Fruit fly (Drosophila melanogaster) whole organism, larva: ENCODE results near the gene CG45067.

Experiments used
- noc ChIP-seq: fragments of 200-800 bp; sonication (Bioruptor generic); optimal IDR thresholded peaks from 3 replicates; lab custom pipeline; 2019; ENCODE audit warnings: missing biosample characterization, mild to moderate bottlenecking, missing genetic modification characterization, moderate library complexity

The CG45067 gene

dm6 chr3L:3114367-3114766 is at the start of gene CG45067:
TSS of gene CG45067 (minus strand) at chr3L:3114467.
- no peak for TF ChIP-seq noc (tag; lab: Kevin White, UChicago)

- no peak for TF ChIP-seq noc (tag; lab: Kevin White, UChicago)
Observed at dm6 chr3L:3162584-3162983, 48.3 kb upstream of the CG45067 start.

- no peak for TF ChIP-seq noc (tag; lab: Kevin White, UChicago)
Observed at dm6 chr3L:3161968-3162367, 47.7 kb upstream of the CG45067 start, which contains the start of gene rasp. TSS of gene rasp (plus strand) at chr3L:3162180.

dm6 chr3L:3159309-3160194 is 45.3 kb upstream of the CG45067 start, which contains the start of the genes ND-30 and CG15812:
TSS of gene ND-30 (minus strand) at chr3L:3159578.
TSS of gene CG15812 (plus strand) at chr3L:3159991.
- no peak for TF ChIP-seq noc (tag; lab: Kevin White, UChicago)

dm6 chr3L:3157651-3158050 is 43.4 kb upstream of the CG45067 start:
- no peak for TF ChIP-seq noc (tag; lab: Kevin White, UChicago)

dm6 chr3L:3150376-3150775 is 36.1 kb upstream of the CG45067 start:
- TF ChIP-seq noc (tag; lab: Kevin White, UChicago) = no peak

- TF ChIP-seq noc (tag; lab: Kevin White, UChicago) = peak; percentile 60
Observed at dm6 chr3L:3149060-3149872, 35.0 kb upstream of the CG45067 start.

dm6 chr3L:3148125-3149059 is 34.1 kb upstream of the CG45067 start, which contains the start of the genes Usp5 and BtbVII:
TSS of gene Usp5 (minus strand) at chr3L:3148358.
TSS of gene BtbVII (plus strand) at chr3L:3148646.
- peak; percentile 37 for TF ChIP-seq noc (tag; lab: Kevin White, UChicago)

dm6 chr3L:3143383-3143962 is 29.2 kb upstream of the CG45067 start, which contains the start of the genes CG11537 and Alg2:
TSS of gene CG11537 (minus strand) at chr3L:3143457.
TSS of gene Alg2 (plus strand) at chr3L:3143808.
- TF ChIP-seq noc (tag; lab: Kevin White, UChicago) = no peak

- no peak for TF ChIP-seq noc (tag; lab: Kevin White, UChicago)
Observed at dm6 chr3L:3142516-3143382, 28.5 kb upstream of the CG45067 start.

- no peak for TF ChIP-seq noc (tag; lab: Kevin White, UChicago)
Observed at dm6 chr3L:3141411-3141810, 27.1 kb upstream of the CG45067 start.

- TF ChIP-seq noc (tag; lab: Kevin White, UChicago) = peak; percentile 11
Observed at dm6 chr3L:3134064-3134545, 19.8 kb upstream of the CG45067 start.

dm6 chr3L:3127544-3127943 is 13.3 kb upstream of the CG45067 start, which contains the start of gene promL:
TSS of gene promL (minus strand) at chr3L:3127724.
- no peak for TF ChIP-seq noc (tag; lab: Kevin White, UChicago)
